Fruit fly (Drosophila melanogaster) whole organism, embryonic: ENCODE data around the gene CG12974.

ENCODE experiments used
- ATbp ChIP-seq: fragments of 200-800 bp; sonication (Bioruptor generic); optimal IDR thresholded peaks from 2 replicates; lab custom pipeline; 2017; ENCODE audit warnings: missing biosample characterization, mild to moderate bottlenecking, missing genetic modification characterization, missing genetic modification reagents
- BEAF-32 ChIP-seq: fragments of 200-800 bp; sonication (Bioruptor generic); optimal IDR thresholded peaks from 3 replicates; lab custom pipeline; 2017; ENCODE audit warnings: missing biosample characterization, missing genetic modification characterization, mild to moderate bottlenecking, moderate library complexity, missing genetic modification reagents
- Bdp1 ChIP-seq: fragments of 200-800 bp; sonication (Bioruptor generic); optimal IDR thresholded peaks from 3 replicates; lab custom pipeline; 2016; ENCODE audit warnings: missing biosample characterization, missing genetic modification characterization
- Blimp-1 ChIP-seq: fragments of 200-800 bp; sonication (Bioruptor generic); optimal IDR thresholded peaks from 3 replicates; lab custom pipeline; 2018; ENCODE audit warnings: missing biosample characterization, missing genetic modification characterization, mild to moderate bottlenecking, moderate library complexity, missing genetic modification reagents
- Bteb2 ChIP-seq: fragments of 200-800 bp; sonication (Bioruptor generic); optimal IDR thresholded peaks from 2 replicates; lab custom pipeline; 2016; ENCODE audit warnings: missing biosample characterization, missing genetic modification characterization
- CG10209 ChIP-seq: fragments of 200-800 bp; sonication (Bioruptor generic); optimal IDR thresholded peaks from 3 replicates; lab custom pipeline; 2017; ENCODE audit warnings: missing biosample characterization, mild to moderate bottlenecking, missing genetic modification characterization, missing genetic modification reagents
- CG10267 ChIP-seq: fragments of 200-800 bp; sonication (Bioruptor generic); optimal IDR thresholded peaks from 2 replicates; lab custom pipeline; 2018; ENCODE audit warnings: missing biosample characterization, mild to moderate bottlenecking, missing genetic modification characterization, moderate library complexity
- CG12299 ChIP-seq: fragments of 200-800 bp; sonication (Bioruptor generic); optimal IDR thresholded peaks from 2 replicates; lab custom pipeline; 2018; ENCODE audit warnings: missing biosample characterization, mild to moderate bottlenecking, missing genetic modification characterization
- CG1233 ChIP-seq: fragments of 200-800 bp; sonication (Bioruptor generic); optimal IDR thresholded peaks from 4 replicates; lab custom pipeline; 2018; ENCODE audit warnings: missing biosample characterization, mild to moderate bottlenecking, missing genetic modification characterization
- CG13424 ChIP-seq: fragments of 200-800 bp; sonication (Bioruptor generic); optimal IDR thresholded peaks from 2 replicates; lab custom pipeline; 2019; ENCODE audit warnings: missing biosample characterization, mild to moderate bottlenecking, missing genetic modification characterization, moderate library complexity
- CG13775 ChIP-seq: fragments of 200-800 bp; sonication (Bioruptor generic); optimal IDR thresholded peaks from 3 replicates; lab custom pipeline; 2017; ENCODE audit warnings: missing biosample characterization, mild to moderate bottlenecking, missing genetic modification characterization
- CG3281 ChIP-seq: fragments of 200-800 bp; sonication (Bioruptor generic); optimal IDR thresholded peaks from 3 replicates; lab custom pipeline; 2017; ENCODE audit warnings: missing biosample characterization, mild to moderate bottlenecking, missing genetic modification characterization
- CG33213 ChIP-seq: fragments of 200-800 bp; sonication (Bioruptor generic); optimal IDR thresholded peaks from 3 replicates; lab custom pipeline; 2016; ENCODE audit warnings: missing biosample characterization, missing genetic modification characterization
- CG3838 ChIP-seq: fragments of 200-800 bp; sonication (Bioruptor generic); optimal IDR thresholded peaks from 3 replicates; lab custom pipeline; 2016; ENCODE audit warnings: missing biosample characterization, missing genetic modification characterization
- CG42726 ChIP-seq: fragments of 200-800 bp; sonication (Bioruptor generic); IDR thresholded peaks from 2 replicates; pipeline ENCODE4 v1.3.6; 2022; ENCODE audit warnings: missing biosample characterization, missing genetic modification characterization; ENCODE audit not compliant: partially characterized antibody
- CG4424 ChIP-seq: fragments of 200-800 bp; sonication (Bioruptor generic); optimal IDR thresholded peaks from 3 replicates; lab custom pipeline; 2016; ENCODE audit warnings: missing biosample characterization, missing genetic modification characterization
- CG5953 ChIP-seq: fragments of 200-800 bp; sonication (Bioruptor generic); IDR thresholded peaks from 2 replicates; pipeline ENCODE4 v1.3.6; 2022; ENCODE audit warnings: missing biosample characterization, missing genetic modification characterization
- CG6254 ChIP-seq: fragments of 200-800 bp; sonication (Bioruptor generic); optimal IDR thresholded peaks from 3 replicates; lab custom pipeline; 2017; ENCODE audit warnings: mild to moderate bottlenecking, missing biosample characterization, missing genetic modification reagents, missing genetic modification characterization
- CG7271 ChIP-seq: fragments of 200-800 bp; sonication (Bioruptor generic); optimal IDR thresholded peaks from 2 replicates; lab custom pipeline; 2018; ENCODE audit warnings: missing biosample characterization, mild to moderate bottlenecking, missing genetic modification characterization, moderate library complexity
- CG7372 ChIP-seq: fragments of 200-800 bp; sonication (Bioruptor generic); IDR thresholded peaks from 2 replicates; pipeline ENCODE4 v1.3.6; 2022; ENCODE audit warnings: missing biosample characterization, missing genetic modification characterization
- CG7556 ChIP-seq: fragments of 200-800 bp; sonication (Bioruptor generic); optimal IDR thresholded peaks from 2 replicates; lab custom pipeline; 2017; ENCODE audit warnings: missing biosample characterization, mild to moderate bottlenecking, missing genetic modification characterization
- CG8944 ChIP-seq: fragments of 200-800 bp; sonication (Bioruptor generic); optimal IDR thresholded peaks from 3 replicates; lab custom pipeline; 2016; ENCODE audit warnings: missing biosample characterization, missing genetic modification characterization
- Chrac-16 ChIP-seq: fragments of 200-800 bp; sonication (Bioruptor generic); optimal IDR thresholded peaks from 3 replicates; lab custom pipeline; 2016; ENCODE audit warnings: missing biosample characterization, missing genetic modification characterization
- D19B ChIP-seq: fragments of 200-800 bp; sonication (Bioruptor generic); optimal IDR thresholded peaks from 2 replicates; lab custom pipeline; 2017; ENCODE audit warnings: missing biosample characterization, mild to moderate bottlenecking, missing genetic modification characterization
- Doc3 ChIP-seq: fragments of 200-800 bp; sonication (Bioruptor generic); IDR thresholded peaks from 3 replicates; pipeline ENCODE4 v1.3.6; 2022; ENCODE audit warnings: missing biosample characterization, missing genetic modification characterization; ENCODE audit not compliant: partially characterized antibody
- E2f2 ChIP-seq: fragments of 200-800 bp; sonication (Bioruptor generic); IDR thresholded peaks from 2 replicates; pipeline ENCODE4 v1.3.6; 2022; ENCODE audit warnings: missing biosample characterization, missing genetic modification characterization
- GATAe ChIP-seq: fragments of 200-800 bp; sonication (Bioruptor generic); conservative IDR thresholded peaks from 2 replicates; pipeline ENCODE4 v1.3.6; 2022; ENCODE audit warnings: missing biosample characterization, missing genetic modification characterization
- HLHmδ ChIP-seq: fragments of 200-800 bp; sonication (Bioruptor generic); optimal IDR thresholded peaks from 2 replicates; lab custom pipeline; 2018; ENCODE audit warnings: missing biosample characterization, mild to moderate bottlenecking, missing genetic modification characterization, moderate library complexity
- HmgZ ChIP-seq: fragments of 200-800 bp; sonication (Bioruptor generic); optimal IDR thresholded peaks from 2 replicates; lab custom pipeline; 2018; ENCODE audit warnings: missing biosample characterization, mild to moderate bottlenecking, missing genetic modification characterization
- Hr3 ChIP-seq: fragments of 200-800 bp; sonication (Bioruptor generic); optimal IDR thresholded peaks from 3 replicates; lab custom pipeline; 2016; ENCODE audit warnings: missing biosample characterization, missing genetic modification characterization
- Lim3 ChIP-seq: fragments of 200-800 bp; sonication (Bioruptor generic); IDR thresholded peaks from 2 replicates; pipeline ENCODE4 v1.3.6; 2022; ENCODE audit warnings: missing biosample characterization, missing genetic modification characterization
- Lpt ChIP-seq: fragments of >200 bp; optimal IDR thresholded peaks from 2 replicates; lab custom pipeline; 2018; ENCODE audit warnings: missing biosample characterization, missing genetic modification characterization
- MBD-R2 ChIP-seq: fragments of 200-800 bp; sonication (Bioruptor generic); IDR thresholded peaks from 2 replicates; pipeline ENCODE4 v1.3.6; 2022; ENCODE audit warnings: missing biosample characterization, missing genetic modification characterization
- NK7.1 ChIP-seq: fragments of 200-800 bp; sonication (Bioruptor generic); optimal IDR thresholded peaks from 3 replicates; lab custom pipeline; 2016; ENCODE audit warnings: missing biosample characterization, missing genetic modification characterization
- Rfx ChIP-seq: fragments of 200-800 bp; sonication (Bioruptor generic); IDR thresholded peaks from 2 replicates; pipeline ENCODE4 v1.3.6; 2022; ENCODE audit warnings: missing biosample characterization, missing genetic modification characterization
- Sry-δ ChIP-seq: fragments of 200-800 bp; sonication (Bioruptor generic); optimal IDR thresholded peaks from 2 replicates; lab custom pipeline; 2016; ENCODE audit warnings: missing biosample characterization, missing genetic modification characterization
- az2 ChIP-seq: fragments of 200-800 bp; sonication (Bioruptor generic); optimal IDR thresholded peaks from 3 replicates; lab custom pipeline; 2016; ENCODE audit warnings: missing biosample characterization, missing genetic modification characterization
- bigmax ChIP-seq: fragments of 200-800 bp; sonication (Bioruptor generic); optimal IDR thresholded peaks from 2 replicates; lab custom pipeline; 2018; ENCODE audit warnings: missing biosample characterization, mild to moderate bottlenecking, missing genetic modification characterization
- caup ChIP-seq: fragments of 200-800 bp; sonication (Bioruptor generic); optimal IDR thresholded peaks from 3 replicates; lab custom pipeline; 2017; ENCODE audit warnings: missing biosample characterization, mild to moderate bottlenecking, missing genetic modification characterization, moderate library complexity; ENCODE audit not compliant: severe bottlenecking
- danr ChIP-seq: fragments of 200-800 bp; sonication (Bioruptor generic); IDR thresholded peaks from 2 replicates; pipeline ENCODE4 v1.3.6; 2022; ENCODE audit warnings: missing biosample characterization, missing genetic modification characterization
- dmrt99B ChIP-seq: fragments of 200-800 bp; sonication (Bioruptor generic); optimal IDR thresholded peaks from 2 replicates; lab custom pipeline; 2018; ENCODE audit warnings: missing biosample characterization, mild to moderate bottlenecking, missing genetic modification characterization, moderate library complexity
- dysf ChIP-seq: fragments of 200-800 bp; sonication (Bioruptor generic); IDR thresholded peaks from 3 replicates; pipeline ENCODE4 v1.3.6; 2022; ENCODE audit warnings: missing biosample characterization, missing genetic modification characterization
- ems ChIP-seq: fragments of 200-800 bp; sonication (Bioruptor generic); optimal IDR thresholded peaks from 3 replicates; lab custom pipeline; 2016; ENCODE audit warnings: missing biosample characterization, missing genetic modification characterization
- ewg ChIP-seq: fragments of 200-800 bp; sonication (Bioruptor generic); optimal IDR thresholded peaks from 3 replicates; lab custom pipeline; 2017; ENCODE audit warnings: mild to moderate bottlenecking, missing biosample characterization, missing genetic modification reagents, missing genetic modification characterization
- fd96Cb ChIP-seq: fragments of 200-800 bp; sonication (Bioruptor generic); optimal IDR thresholded peaks from 2 replicates; lab custom pipeline; 2018; ENCODE audit warnings: missing biosample characterization, mild to moderate bottlenecking, missing genetic modification characterization, moderate library complexity
- ken ChIP-seq: fragments of 200-800 bp; sonication (Bioruptor generic); IDR thresholded peaks from 3 replicates; pipeline ENCODE4 v1.3.6; 2022; ENCODE audit warnings: missing biosample characterization, missing genetic modification characterization
- klu ChIP-seq: fragments of 200-800 bp; sonication (Bioruptor generic); IDR thresholded peaks from 2 replicates; pipeline ENCODE4 v1.3.6; 2022; ENCODE audit warnings: missing biosample characterization, missing genetic modification characterization
- lmd ChIP-seq: fragments of 200-800 bp; sonication (Bioruptor generic); IDR thresholded peaks from 2 replicates; pipeline ENCODE4 v1.3.6; 2022; ENCODE audit warnings: missing biosample characterization, missing genetic modification characterization
- stc ChIP-seq: fragments of 200-800 bp; sonication (Bioruptor generic); IDR thresholded peaks from 2 replicates; pipeline ENCODE4 v1.3.6; 2022; ENCODE audit warnings: missing biosample characterization, missing genetic modification characterization
- trem ChIP-seq: fragments of 200-800 bp; optimal IDR thresholded peaks from 3 replicates; lab custom pipeline; 2019; ENCODE audit warnings: missing biosample characterization, mild to moderate bottlenecking, missing genetic modification characterization, moderate library complexity
- vvl ChIP-seq: fragments of 200-800 bp; sonication (Bioruptor generic); IDR thresholded peaks from 2 replicates; pipeline ENCODE4 v1.3.6; 2022; ENCODE audit warnings: missing biosample characterization, missing genetic modification characterization

CG12974 gene

DNA sequence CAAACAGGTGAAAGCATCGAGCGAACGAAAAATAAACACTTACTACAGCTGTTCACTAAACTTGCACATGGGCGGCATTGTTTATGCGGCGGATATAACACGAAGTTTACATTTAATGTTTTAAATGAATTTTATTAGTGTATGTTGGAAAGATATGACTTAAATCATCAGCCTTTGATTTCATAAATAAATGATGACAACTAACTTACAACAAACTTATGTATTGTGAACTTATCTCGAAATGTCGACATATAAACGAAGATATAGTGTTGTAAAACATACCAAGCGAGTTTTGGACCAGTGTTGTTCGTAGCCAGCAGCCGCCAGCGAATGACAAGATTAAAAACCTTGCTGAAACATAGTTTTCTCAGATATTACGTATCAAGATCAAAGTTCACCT lies 18.6 kb upstream of the CG12974 start, which contains the start of the genes CG11309 and CG7632 (continued):
- TF ChIP-seq CG33213 (GFP tag; lab: Kevin White, UChicago) (peak; percentile 99), CG13424 (tag; lab: Kevin White, UChicago) (peak; percentile 100), dmrt99B (tag; lab: Kevin White, UChicago) (peak; percentile 99), Lpt (no peak), BEAF-32 (GFP tag; lab: Kevin White, UChicago) (peak; percentile 41), CG7372 (peak; percentile 97), CG10209 (GFP tag; lab: Kevin White, UChicago) (peak; percentile 99), Hr3 (GFP tag; lab: Kevin White, UChicago) (peak; percentile 97), Chrac-16 (GFP tag; lab: Kevin White, UChicago) (peak; percentile 98), ATbp (GFP tag; lab: Kevin White, UChicago) (peak; percentile 99), ewg (peak; percentile 96), Blimp-1 (GFP tag; lab: Kevin White, UChicago) (peak; percentile 99), ken (GFP tag; lab: Robert Waterston, UW) (peak; percentile 97), fd96Cb (tag; lab: Kevin White, UChicago) (peak; percentile 99), CG7271 (tag; lab: Kevin White, UChicago) (peak; percentile 100), CG6254 (peak; percentile 98), CG10267 (tag; lab: Kevin White, UChicago) (peak; percentile 100), E2f2 (GFP tag; lab: Robert Waterston, UW) (peak; percentile 87), bigmax (GFP tag; lab: Kevin White, UChicago) (peak; percentile 87), Bdp1 (peak; percentile 94), HLHmδ (GFP tag; lab: Kevin White, UChicago) (peak; percentile 18), ems (GFP tag; lab: Kevin White, UChicago) (peak; percentile 99), az2 (GFP tag; lab: Kevin White, UChicago) (peak; percentile 99), dysf (GFP tag; lab: Robert Waterston, UW) (peak; percentile 98), Rfx (GFP tag; lab: Robert Waterston, UW) (peak; percentile 98), caup (GFP tag; lab: Kevin White, UChicago) (peak; percentile 99), klu (peak; percentile 89), CG8944 (GFP tag; lab: Kevin White, UChicago) (peak; percentile 96), CG4424 (GFP tag; lab: Kevin White, UChicago) (peak; percentile 99), CG12299 (tag; lab: Kevin White, UChicago) (peak; percentile 100), Bteb2 (peak; percentile 99), HmgZ (tag; lab: Kevin White, UChicago) (peak; percentile 100), Sry-δ (GFP tag; lab: Kevin White, UChicago) (peak; percentile 79), stc (GFP tag; lab: Robert Waterston, UW) (peak; percentile 99), D19B (peak; percentile 95), MBD-R2 (GFP tag; lab: Robert Waterston, UW) (peak; percentile 98), NK7.1 (peak; percentile 99), CG3838 (GFP tag; lab: Kevin White, UChicago) (peak; percentile 96), GATAe (GFP tag; lab: Robert Waterston, UW) (peak; percentile 83), Lim3 (GFP tag; lab: Robert Waterston, UW) (peak; percentile 66), danr (peak; percentile 88), trem (tag; lab: Kevin White, UChicago) (peak; percentile 98), lmd (GFP tag; lab: Robert Waterston, UW) (peak; percentile 96), CG42726 (GFP tag; lab: Robert Waterston, UW) (no peak), CG7556 (GFP tag; lab: Kevin White, UChicago) (peak; percentile 99), CG1233 (GFP tag; lab: Kevin White, UChicago) (peak; percentile 99), Doc3 (GFP tag; lab: Robert Waterston, UW) (no peak), vvl (GFP tag; lab: Robert Waterston, UW) (peak; percentile 100), CG5953 (GFP tag; lab: Robert Waterston, UW) (peak; percentile 98), CG3281 (GFP tag; lab: Kevin White, UChicago) (peak; percentile 100), CG13775 (peak; percentile 99)
